Worm (Caenorhabditis elegans): ENCODE results near the gene col-9.

Gene col-9

DNA sequence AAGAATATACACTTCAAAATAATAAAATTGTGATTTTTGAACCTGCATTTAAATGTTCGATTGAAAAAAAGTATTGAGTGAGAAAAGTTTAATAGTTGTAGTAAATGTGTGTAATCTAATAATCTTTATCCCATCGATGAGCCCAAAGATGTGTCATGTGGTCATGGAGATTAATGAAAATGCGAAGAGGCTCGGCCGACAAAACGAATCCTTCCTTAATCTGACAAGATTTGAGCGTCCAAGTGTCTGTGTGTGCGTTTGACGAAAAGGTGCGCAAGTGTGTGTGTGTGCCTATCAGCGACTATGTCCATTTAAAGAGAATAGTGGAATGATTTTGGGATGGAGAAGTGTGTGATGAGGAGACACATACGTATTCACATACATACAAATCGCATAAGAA lies 15.8 kb upstream of the col-9 start:
- peak; percentile 28 for TF ChIP-seq sox-4 (tag; optimal IDR thresholded peaks at IDR 0.05)
- peak; percentile 92 for TF ChIP-seq dsc-1 (tag; optimal IDR thresholded peaks at IDR 0.05)
- peak; percentile 6 for TF ChIP-seq nhr-47 (tag; optimal IDR thresholded peaks at IDR 0.05)
- no peak for TF ChIP-seq hlh-4 (tag; optimal IDR thresholded peaks at IDR 0.05)
- peak; percentile 6 for TF ChIP-seq fkh-8 (tag; optimal IDR thresholded peaks at IDR 0.05)
- peak; percentile 17 for TF ChIP-seq egl-13 (tag; optimal IDR thresholded peaks at IDR 0.05)
- peak; percentile 34 for TF ChIP-seq pax-3 (tag; optimal IDR thresholded peaks at IDR 0.05)
- no peak for TF ChIP-seq vab-15 (tag; optimal IDR thresholded peaks at IDR 0.05)

DNA sequence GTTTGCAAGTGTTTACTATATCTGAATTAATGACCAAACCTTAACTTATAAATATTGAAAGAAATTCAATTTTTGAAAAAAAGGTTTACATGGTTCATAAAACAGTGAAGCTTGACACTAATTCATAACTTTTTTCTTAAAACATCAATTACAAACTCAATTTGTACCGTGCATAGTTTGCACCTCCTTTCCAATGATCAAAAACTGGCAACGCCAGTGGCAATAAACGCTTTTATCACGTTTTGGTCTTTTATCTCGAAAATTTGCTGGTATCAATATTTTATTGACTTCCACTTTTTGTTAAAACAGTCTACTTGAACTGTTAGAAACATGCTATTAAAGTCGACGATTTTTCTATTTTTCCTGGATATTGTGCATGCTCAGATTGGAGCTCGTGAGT lies 11.4 kb upstream of the col-9 start, which contains the start of gene F54B11.11:
Gene F54B11.11 (plus strand): TSS at position 301 of the 400 bp plus-strand sequence.
- TF ChIP-seq nhr-85 (tag) (peak; percentile 33), ceh-82 (tag; optimal IDR thresholded peaks at IDR 0.05) (no peak)

DNA sequence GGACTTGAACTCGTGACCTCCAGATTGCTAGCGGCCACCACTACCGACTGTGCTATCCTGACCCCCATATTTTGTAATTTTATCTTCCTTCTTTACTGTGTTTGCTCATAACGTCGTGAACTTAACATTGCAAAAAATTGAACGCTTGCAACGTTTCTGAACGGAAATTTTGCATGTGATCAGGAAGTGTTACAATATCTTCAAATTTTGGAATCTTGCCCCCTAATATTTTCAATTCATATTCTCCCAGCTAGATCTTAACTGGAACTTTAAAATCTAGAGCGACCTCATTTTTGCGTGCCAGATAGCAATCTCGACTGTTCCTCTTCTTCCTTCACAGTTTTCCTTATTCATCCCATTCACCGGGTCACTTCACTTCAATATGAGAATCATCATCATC lies 8.0 kb upstream of the col-9 start, which contains the start of gene F54B11.10:
Gene F54B11.10 (plus strand): TSS at position 301 of the 400 bp plus-strand sequence.
- no peak for TF ChIP-seq lir-3 (tag; optimal IDR thresholded peaks at IDR 0.05; ENCODE audit: poor library complexity)
- TF ChIP-seq rnt-1 (tag; optimal IDR thresholded peaks at IDR 0.05): no peak
- no peak for TF ChIP-seq fkh-4 (tag; optimal IDR thresholded peaks at IDR 0.05; ENCODE audit: borderline replicate concordance)
- TF ChIP-seq lin-14 (GFP tag; optimal IDR thresholded peaks at IDR 0.05): no peak
- no peak for TF ChIP-seq nhr-20 (tag; optimal IDR thresholded peaks at IDR 0.05)
- no peak for TF ChIP-seq lsy-2 (tag; optimal IDR thresholded peaks at IDR 0.05)
- TF ChIP-seq dpl-1 (GFP tag; optimal IDR thresholded peaks at IDR 0.05): no peak
- TF ChIP-seq ceh-88 (GFP tag; IDR thresholded peaks at IDR 0.05): no peak
- no peak for TF ChIP-seq sptf-1 (tag; optimal IDR thresholded peaks at IDR 0.05)
- no peak for TF ChIP-seq ama-1 (optimal IDR thresholded peaks at IDR 0.05)

DNA sequence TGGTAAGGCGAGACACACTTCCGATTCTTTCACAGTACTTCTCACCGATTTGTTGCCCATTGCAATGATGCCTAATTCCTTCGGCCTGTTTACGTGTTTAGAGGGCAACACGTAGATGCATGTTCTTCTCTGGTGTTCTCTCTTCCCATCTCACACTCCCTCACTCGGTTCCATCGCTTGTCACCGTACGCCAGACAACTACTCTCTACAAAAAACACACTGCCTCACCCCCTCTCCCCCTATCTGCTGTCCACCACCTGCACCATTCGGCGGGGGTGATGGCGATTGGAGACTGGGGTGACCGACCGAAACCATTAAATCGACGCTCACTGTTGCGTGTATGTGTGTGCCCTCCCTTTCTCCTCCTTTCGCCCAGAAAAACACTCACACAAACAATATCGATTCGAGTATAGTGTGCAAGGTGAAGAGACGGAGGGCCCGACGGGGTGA lies 5.9 kb upstream of the col-9 start:
- TF ChIP-seq tlp-1 (tag; optimal IDR thresholded peaks at IDR 0.05) (no peak), grh-1 (GFP tag; IDR thresholded peaks at IDR 0.05) (no peak), fos-1 (tag; optimal IDR thresholded peaks at IDR 0.05) (no peak), aly-2 (tag; optimal IDR thresholded peaks at IDR 0.05) (no peak), C16A3.4 (tag; optimal IDR thresholded peaks at IDR 0.05) (no peak), zag-1 (tag; optimal IDR thresholded peaks at IDR 0.05) (no peak), unc-98 (GFP tag; IDR thresholded peaks at IDR 0.05) (no peak), ceh-63 (GFP tag; optimal IDR thresholded peaks at IDR 0.05) (no peak), efl-1 (optimal IDR thresholded peaks at IDR 0.05) (peak in 1 of 2 experiments; percentile 6), efl-1 (GFP tag; optimal IDR thresholded peaks at IDR 0.05 in 1 of 2) (peak in 1 of 2 experiments; percentile 40), C34B4.2 (tag; optimal IDR thresholded peaks at IDR 0.05) (no peak), nhr-76 (tag; optimal IDR thresholded peaks at IDR 0.05) (no peak), vab-15 (tag; optimal IDR thresholded peaks at IDR 0.05) (no peak), nhr-71 (tag; optimal IDR thresholded peaks at IDR 0.05) (peak; percentile 43), irx-1 (tag; optimal IDR thresholded peaks at IDR 0.05) (peak; percentile 19), nhr-11 (tag; optimal IDR thresholded peaks at IDR 0.05) (no peak), elt-2 (tag; optimal IDR thresholded peaks at IDR 0.05) (no peak), tbx-2 (tag; optimal IDR thresholded peaks at IDR 0.05) (peak; percentile 49), zip-4 (GFP tag; optimal IDR thresholded peaks at IDR 0.05) (no peak), swsn-7 (tag; optimal IDR thresholded peaks at IDR 0.05) (peak; percentile 44), nhr-90 (tag; optimal IDR thresholded peaks at IDR 0.05; ENCODE audit: poor library complexity) (peak; percentile 46), aha-1 (tag; optimal IDR thresholded peaks at IDR 0.05) (no peak), nhr-84 (tag; optimal IDR thresholded peaks at IDR 0.05) (no peak), lir-3 (tag; optimal IDR thresholded peaks at IDR 0.05; ENCODE audit: poor library complexity) (no peak), blmp-1 (tag; optimal IDR thresholded peaks at IDR 0.05) (peak; percentile 32), jun-1 (tag; optimal IDR thresholded peaks at IDR 0.05) (no peak), nhr-47 (tag; optimal IDR thresholded peaks at IDR 0.05) (peak; percentile 42), hlh-17 (GFP tag; optimal IDR thresholded peaks at IDR 0.05; ENCODE audit: borderline replicate concordance) (no peak), pag-3 (tag; optimal IDR thresholded peaks at IDR 0.05; ENCODE audit: borderline replicate concordance, insufficient read depth) (no peak), mab-9 (GFP tag; IDR thresholded peaks at IDR 0.05) (no peak), ztf-11 (tag; optimal IDR thresholded peaks at IDR 0.05) (peak in 1 of 2 experiments; percentile 70)

Measured in whole organism, L1 larva.